Fruit fly (Drosophila melanogaster): ENCODE data around the gene Sirt1.
A peak's percentile ranks its signal among the peaks of the same experiment; 100 is the strongest.

The Sirt1 gene

DNA sequence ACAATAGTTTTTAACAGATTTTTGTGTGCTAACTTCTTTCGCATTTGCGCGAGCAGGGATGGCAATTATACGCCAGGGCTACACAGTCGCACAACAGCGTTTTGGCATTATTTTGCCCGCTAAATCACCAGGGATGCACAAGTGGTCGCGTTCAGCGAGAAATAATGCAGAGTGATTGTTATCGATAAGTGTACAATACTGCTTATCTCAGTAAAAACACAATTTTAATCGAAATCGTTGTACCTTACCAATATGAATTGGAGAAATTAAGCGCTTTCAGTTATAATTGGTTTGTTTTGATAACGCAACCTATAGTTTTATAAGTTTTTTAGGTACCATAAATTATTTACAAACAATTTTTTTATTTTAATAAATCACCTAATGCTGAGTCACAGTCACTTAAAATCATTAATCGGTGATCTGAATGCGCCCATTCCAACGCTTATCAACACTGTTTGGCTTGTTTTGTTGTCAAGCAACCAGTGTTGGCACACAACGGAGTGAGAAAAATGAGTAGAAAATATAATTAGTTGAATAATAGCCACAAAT is 11.4 kb downstream of the Sirt1 start, which contains the start of the genes Sfmbt and CG5439 (continued):
- TF ChIP-seq Camta (GFP tag; optimal IDR thresholded peaks at IDR 0.05) (peak; percentile 79), Ada2b (GFP tag; IDR thresholded peaks at IDR 0.05) (no peak), kay (GFP tag; optimal IDR thresholded peaks at IDR 0.05) (peak; percentile 91), ATbp (GFP tag; optimal IDR thresholded peaks at IDR 0.05) (no peak), CG12769 (tag; optimal IDR thresholded peaks at IDR 0.05) (no peak), Nf-YC (tag; optimal IDR thresholded peaks at IDR 0.05) (no peak), crc (GFP tag; optimal IDR thresholded peaks at IDR 0.05) (peak; percentile 29), trh (GFP tag; optimal IDR thresholded peaks at IDR 0.05) (peak; percentile 64), Elba2 (GFP tag; optimal IDR thresholded peaks at IDR 0.05) (peak; percentile 68), CG7963 (GFP tag; IDR thresholded peaks at IDR 0.05; ENCODE audit: partially characterized antibody) (no peak), CG1792 (GFP tag; optimal IDR thresholded peaks at IDR 0.05) (peak; percentile 31), insv (GFP tag; optimal IDR thresholded peaks at IDR 0.05) (peak in 1 of 2 experiments; percentile 53), Dek (tag; optimal IDR thresholded peaks at IDR 0.05) (peak; percentile 74), CG34376 (GFP tag; optimal IDR thresholded peaks at IDR 0.05) (peak; percentile 74), Rx (GFP tag; IDR thresholded peaks at IDR 0.05) (no peak; the same call in 1 of the 2 replicates), so (GFP tag; IDR thresholded peaks at IDR 0.05) (no peak), CG11456 (GFP tag; IDR thresholded peaks at IDR 0.05) (peak; percentile 81), inv (GFP tag; IDR thresholded peaks at IDR 0.05; ENCODE audit: partially characterized antibody) (peak; percentile 23; the same call in 1 of the 2 replicates), Asciz (GFP tag; optimal IDR thresholded peaks at IDR 0.05) (no peak), CG13123 (GFP tag; optimal IDR thresholded peaks at IDR 0.05) (peak; percentile 29), H15 (GFP tag; IDR thresholded peaks at IDR 0.05) (peak; percentile 25; the same call in 1 of the 3 replicates), lov (optimal IDR thresholded peaks at IDR 0.05) (no peak), lov (GFP tag; IDR thresholded peaks at IDR 0.05) (no peak), cato (GFP tag; optimal IDR thresholded peaks at IDR 0.05; ENCODE audit: borderline replicate concordance) (peak; percentile 65), Vsx1 (GFP tag; optimal IDR thresholded peaks at IDR 0.05) (no peak), lbe (GFP tag; optimal IDR thresholded peaks at IDR 0.05) (peak; percentile 77), sug (tag; optimal IDR thresholded peaks at IDR 0.05) (peak; percentile 85), CG3407 (GFP tag; optimal IDR thresholded peaks at IDR 0.05) (no peak), Dad (GFP tag; optimal IDR thresholded peaks at IDR 0.05) (peak; percentile 57), row (GFP tag; IDR thresholded peaks at IDR 0.05) (peak; percentile 94), MTF-1 (GFP tag; optimal IDR thresholded peaks at IDR 0.05; ENCODE audit: borderline replicate concordance) (no peak), CG14441 (GFP tag; IDR thresholded peaks at IDR 0.05) (peak; percentile 71), ara (GFP tag; IDR thresholded peaks at IDR 0.05) (no peak), NK7.1 (GFP tag; optimal IDR thresholded peaks at IDR 0.05) (peak; percentile 52), CG42726 (GFP tag; IDR thresholded peaks at IDR 0.05; ENCODE audit: partially characterized antibody) (peak; percentile 49; the same call in 1 of the 2 replicates), nmo (GFP tag; optimal IDR thresholded peaks at IDR 0.05) (peak; percentile 91), CG10565 (GFP tag; optimal IDR thresholded peaks at IDR 0.05) (no peak), CG7786 (GFP tag; optimal IDR thresholded peaks at IDR 0.05) (peak; percentile 77), YL-1 (GFP tag; optimal IDR thresholded peaks at IDR 0.05) (peak; percentile 94), CG4404 (GFP tag; IDR thresholded peaks at IDR 0.05) (peak; percentile 49; the same call in 1 of the 2 replicates), CG15514 (GFP tag; optimal IDR thresholded peaks at IDR 0.05) (peak; percentile 62), chif (GFP tag; optimal IDR thresholded peaks at IDR 0.05) (peak; percentile 58 to 69), CG11247 (GFP tag; IDR thresholded peaks at IDR 0.05) (peak; percentile 61), jing (GFP tag; optimal IDR thresholded peaks at IDR 0.05) (no peak), ranshi (GFP tag; IDR thresholded peaks at IDR 0.05) (peak; percentile 38), CG34422 (GFP tag; IDR thresholded peaks at IDR 0.05) (peak; percentile 70; the same call in 2 of the 3 replicates), Eip74EF (GFP tag; optimal IDR thresholded peaks at IDR 0.05) (no peak), Trl (optimal IDR thresholded peaks at IDR 0.05) (no peak), Trl (GFP tag; optimal IDR thresholded peaks at IDR 0.05) (peak; percentile 82), Taf1 (GFP tag; IDR thresholded peaks at IDR 0.05) (no peak; the same call in 1 of the 2 replicates)

Data from whole organism, embryonic.